Fruit fly (Drosophila melanogaster): ENCODE data around the gene CG5916.
"Not testable (repeated sequence)": the region's sequence is repeated elsewhere in the genome, so short reads cannot be mapped to it uniquely, and the experiment has no call there.

Gene CG5916

dm6 chr3R:16187737-16188136 lies 40.9 kb downstream of the CG5916 start (continued):
- no peak for TF ChIP-seq az2 (GFP tag; optimal IDR thresholded peaks at IDR 0.05)
- no peak for TF ChIP-seq croc (GFP tag; conservative IDR thresholded peaks at IDR 0.05)
- peak; percentile 93 for TF ChIP-seq D19A (tag; optimal IDR thresholded peaks at IDR 0.05)
- TF ChIP-seq unpg (GFP tag; optimal IDR thresholded peaks at IDR 0.05), result no peak
- no peak for TF ChIP-seq CG6765 (GFP tag; optimal IDR thresholded peaks at IDR 0.05)
- no peak for TF ChIP-seq CG8388 (GFP tag; optimal IDR thresholded peaks at IDR 0.05)

dm6 chr3R:16189464-16189863 lies 42.6 kb downstream of the CG5916 start, which contains the start of gene Bin1:
TSS of gene Bin1 (minus strand) at chr3R:16189564.
- not testable (repeated sequence) for TF ChIP-seq insv (GFP tag; optimal IDR thresholded peaks at IDR 0.05); hbn (GFP tag; IDR thresholded peaks at IDR 0.05; ENCODE audit: partially characterized antibody); CG14667 (GFP tag; IDR thresholded peaks at IDR 0.05)

dm6 chr3R:16190183-16190763 lies 43.4 kb downstream of the CG5916 start:
- TF ChIP-seq grn (GFP tag; optimal IDR thresholded peaks at IDR 0.05) (peak; percentile 30), Med (GFP tag) (peak; percentile 30), CG11085 (GFP tag; IDR thresholded peaks at IDR 0.05) (no peak), pita (GFP tag; optimal IDR thresholded peaks at IDR 0.05) (no peak), hbn (GFP tag; IDR thresholded peaks at IDR 0.05; ENCODE audit: partially characterized antibody) (no peak), CG7839 (tag; optimal IDR thresholded peaks at IDR 0.05) (no peak), crc (GFP tag; optimal IDR thresholded peaks at IDR 0.05) (no peak), Chrac-16 (GFP tag; optimal IDR thresholded peaks at IDR 0.05) (no peak), Drgx (GFP tag; IDR thresholded peaks at IDR 0.05) (0 out of 2 replicates have a peak, but pooled peaks have one; percentile 12), chinmo (GFP tag; IDR thresholded peaks at IDR 0.05; ENCODE audit: partially characterized antibody) (0 out of 4 replicates have a peak, but pooled peaks have one; percentile 58), CG17568 (GFP tag; optimal IDR thresholded peaks at IDR 0.05) (no peak), slbo (GFP tag; IDR thresholded peaks at IDR 0.05) (0 out of 2 replicates have a peak, but pooled peaks have one; percentile 18)

dm6 chr3R:16190782-16191181 lies 44.0 kb downstream of the CG5916 start:
- TF ChIP-seq Hr51 (GFP tag; optimal IDR thresholded peaks at IDR 0.05), result no peak
- no peak for TF ChIP-seq Poxn (GFP tag; IDR thresholded peaks at IDR 0.05)
- no peak for TF ChIP-seq tna (GFP tag; IDR thresholded peaks at IDR 0.05; ENCODE audit: partially characterized antibody)
- TF ChIP-seq exex (tag; optimal IDR thresholded peaks at IDR 0.05), result peak; percentile 88
- peak; percentile 10 for TF ChIP-seq HmgZ (tag; optimal IDR thresholded peaks at IDR 0.05)
- TF ChIP-seq oc (tag; optimal IDR thresholded peaks at IDR 0.05), result no peak
- TF ChIP-seq h (optimal IDR thresholded peaks at IDR 0.05), result no peak
- TF ChIP-seq twi (tag; optimal IDR thresholded peaks at IDR 0.05), result no peak
- TF ChIP-seq Usf (GFP tag; optimal IDR thresholded peaks at IDR 0.05), result no peak
- no peak for TF ChIP-seq CG17328 (GFP tag; IDR thresholded peaks at IDR 0.05)
- TF ChIP-seq Atf6 (GFP tag; IDR thresholded peaks at IDR 0.05), result no peak
- no peak for TF ChIP-seq CG11504 (tag; optimal IDR thresholded peaks at IDR 0.05)
- peak; percentile 30 for TF ChIP-seq CG15601 (tag; optimal IDR thresholded peaks at IDR 0.05)
- no peak for TF ChIP-seq crol (GFP tag; IDR thresholded peaks at IDR 0.05)
- no peak for TF ChIP-seq CG10543 (GFP tag; optimal IDR thresholded peaks at IDR 0.05)
- peak; percentile 80 for TF ChIP-seq sug (tag; optimal IDR thresholded peaks at IDR 0.05)
- peak; percentile 15 for TF ChIP-seq grn (GFP tag; optimal IDR thresholded peaks at IDR 0.05)
- no peak for TF ChIP-seq CoRest (tag; optimal IDR thresholded peaks at IDR 0.05)
- no peak for TF ChIP-seq wek (GFP tag; optimal IDR thresholded peaks at IDR 0.05)
- TF ChIP-seq sd (tag; optimal IDR thresholded peaks at IDR 0.05), result no peak
- TF ChIP-seq pita (GFP tag; optimal IDR thresholded peaks at IDR 0.05), result no peak
- TF ChIP-seq CG14710 (tag; optimal IDR thresholded peaks at IDR 0.05), result no peak
- TF ChIP-seq CG4404 (GFP tag; IDR thresholded peaks at IDR 0.05), result no peak
- no peak for TF ChIP-seq tin (GFP tag; optimal IDR thresholded peaks at IDR 0.05)
- TF ChIP-seq CG6254 (GFP tag; optimal IDR thresholded peaks at IDR 0.05), result no peak
- TF ChIP-seq sens-2 (GFP tag; IDR thresholded peaks at IDR 0.05), result no peak
- TF ChIP-seq CG9932 (GFP tag; IDR thresholded peaks at IDR 0.05), result no peak
